Fruit fly (Drosophila melanogaster): ENCODE data around the gene Reph.

Gene Reph

DNA sequence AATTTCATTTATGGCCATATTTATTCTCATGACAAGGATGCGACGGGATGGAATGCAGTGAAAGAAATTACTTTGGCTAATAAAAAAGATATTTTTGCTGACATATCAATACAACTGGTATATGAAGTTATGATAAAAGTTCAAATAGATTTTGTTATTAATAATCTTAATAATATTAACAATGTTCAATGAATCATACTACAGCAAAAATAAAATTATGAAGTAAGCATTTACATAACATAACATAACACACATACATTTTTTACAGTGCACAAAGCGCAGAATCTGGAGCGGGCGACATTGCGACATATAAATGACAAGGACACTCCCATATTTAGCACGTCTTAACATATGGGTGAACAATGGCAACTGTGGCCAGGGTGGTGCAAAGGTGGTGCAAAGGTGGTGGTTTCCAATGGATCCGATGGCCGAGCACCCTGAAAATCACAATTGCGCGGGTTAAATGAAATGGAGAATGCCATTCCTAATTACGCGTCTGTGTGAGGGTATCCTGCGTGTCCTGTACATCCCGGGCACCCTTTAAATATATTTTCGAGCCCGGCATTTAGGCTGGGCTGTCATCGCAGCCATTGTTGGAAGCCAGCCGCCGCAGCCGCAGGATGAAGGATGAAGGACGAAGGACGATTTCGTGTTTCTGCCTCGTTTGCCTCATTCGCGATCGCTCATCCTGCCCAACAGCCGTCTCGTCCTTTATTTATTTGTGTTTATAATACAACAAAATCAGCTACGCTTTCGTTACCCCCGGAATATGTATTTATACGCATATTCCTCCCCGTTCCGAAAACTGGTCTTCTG, 41.8 kb downstream of the Reph start (continued):
- TF ChIP-seq chm (GFP tag; IDR thresholded peaks at IDR 0.05) (no peak), Meics (GFP tag; optimal IDR thresholded peaks at IDR 0.05) (no peak), bsh (GFP tag; optimal IDR thresholded peaks at IDR 0.05) (peak in 1 of 2 experiments; percentile 56), h (optimal IDR thresholded peaks at IDR 0.05) (no peak), nmo (GFP tag; optimal IDR thresholded peaks at IDR 0.05) (peak; percentile 33), CG7271 (tag; optimal IDR thresholded peaks at IDR 0.05) (no peak), CG11504 (tag; optimal IDR thresholded peaks at IDR 0.05) (peak; percentile 34), CG11696 (GFP tag; IDR thresholded peaks at IDR 0.05) (no peak), crc (GFP tag; optimal IDR thresholded peaks at IDR 0.05) (no peak), org-1 (GFP tag; optimal IDR thresholded peaks at IDR 0.05) (no peak), az2 (GFP tag; optimal IDR thresholded peaks at IDR 0.05) (peak; percentile 8), ab (GFP tag; optimal IDR thresholded peaks at IDR 0.05) (no peak), CG13775 (GFP tag; optimal IDR thresholded peaks at IDR 0.05) (no peak), CG10543 (GFP tag; optimal IDR thresholded peaks at IDR 0.05) (no peak), CG16813 (GFP tag; IDR thresholded peaks at IDR 0.05; ENCODE audit: partially characterized antibody) (no peak), CG9609 (GFP tag; optimal IDR thresholded peaks at IDR 0.05) (no peak), CG31441 (GFP tag; IDR thresholded peaks at IDR 0.05) (peak; percentile 35; the same call in 1 of the 2 replicates), sens-2 (GFP tag; IDR thresholded peaks at IDR 0.05) (no peak), Ets65A (GFP tag) (peak; percentile 76), jing (GFP tag; optimal IDR thresholded peaks at IDR 0.05) (no peak), Gsc (GFP tag; IDR thresholded peaks at IDR 0.05) (no peak), CG1603 (tag; optimal IDR thresholded peaks at IDR 0.05) (peak; percentile 11), prd (optimal IDR thresholded peaks at IDR 0.05) (no peak), prd (GFP tag; IDR thresholded peaks at IDR 0.05) (no peak), CG1024 (GFP tag; IDR thresholded peaks at IDR 0.05) (no peak), CG6175 (GFP tag; IDR thresholded peaks at IDR 0.05) (no peak), H15 (GFP tag; IDR thresholded peaks at IDR 0.05) (no peak), CG7357 (GFP tag; IDR thresholded peaks at IDR 0.05) (no peak), ken (GFP tag; IDR thresholded peaks at IDR 0.05) (no peak), br (optimal IDR thresholded peaks at IDR 0.05) (no peak), gcm (GFP tag; optimal IDR thresholded peaks at IDR 0.05) (peak; percentile 16), HLH3B (GFP tag; IDR thresholded peaks at IDR 0.05) (no peak)

DNA sequence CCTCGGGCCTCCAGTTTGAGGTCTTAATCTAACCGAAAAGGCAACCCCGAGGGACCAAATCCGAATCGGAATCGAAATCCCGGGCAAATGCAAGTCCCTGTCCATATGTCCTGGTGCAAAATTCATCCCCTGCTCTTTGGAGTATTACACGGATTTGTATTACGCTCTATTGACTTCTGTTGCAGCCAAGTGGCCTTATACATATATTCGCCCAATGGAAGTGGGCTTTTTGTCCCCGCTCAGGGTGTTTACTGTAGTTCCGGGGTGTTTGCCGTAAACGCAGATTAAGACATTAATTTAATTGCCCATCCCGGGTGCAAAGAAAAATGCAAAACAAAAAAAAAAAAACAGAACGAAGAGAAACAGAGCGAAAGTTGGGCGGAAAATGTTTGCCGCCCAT, 43.2 kb downstream of the Reph start:
- TF ChIP-seq CG2199 (GFP tag; IDR thresholded peaks at IDR 0.05), result 0 out of 3 replicates have a peak, but pooled peaks have one; percentile 34
- peak; percentile 38 for TF ChIP-seq Nf-YC (tag; optimal IDR thresholded peaks at IDR 0.05)
- peak; percentile 51 for TF ChIP-seq Ets65A (GFP tag)
- TF ChIP-seq unpg (GFP tag; optimal IDR thresholded peaks at IDR 0.05), result no peak
- no peak for TF ChIP-seq Doc3 (GFP tag; IDR thresholded peaks at IDR 0.05; ENCODE audit: partially characterized antibody)
- TF ChIP-seq en (GFP tag; optimal IDR thresholded peaks at IDR 0.05), result no peak
- no peak for TF ChIP-seq CG12299 (tag; optimal IDR thresholded peaks at IDR 0.05)
- no peak for TF ChIP-seq CG9609 (GFP tag; optimal IDR thresholded peaks at IDR 0.05)
- peak; percentile 36 for TF ChIP-seq kni (GFP tag; optimal IDR thresholded peaks at IDR 0.05)
- no peak for TF ChIP-seq gro (GFP tag; optimal IDR thresholded peaks at IDR 0.05)
- TF ChIP-seq grau (tag; optimal IDR thresholded peaks at IDR 0.05), result peak; percentile 77
- peak; percentile 83 for TF ChIP-seq pros (GFP tag; optimal IDR thresholded peaks at IDR 0.05)
- peak; percentile 12 for TF ChIP-seq nerfin-1 (tag; optimal IDR thresholded peaks at IDR 0.05)
- TF ChIP-seq sqz (GFP tag; optimal IDR thresholded peaks at IDR 0.05), result peak; percentile 44
- TF ChIP-seq vfl (GFP tag; optimal IDR thresholded peaks at IDR 0.05), result no peak
- TF ChIP-seq Xrp1 (GFP tag; IDR thresholded peaks at IDR 0.05), result no peak
- no peak for TF ChIP-seq dmrt11E (tag; optimal IDR thresholded peaks at IDR 0.05)
- peak; percentile 73 for TF ChIP-seq Nf-YB (GFP tag; optimal IDR thresholded peaks at IDR 0.05)
- TF ChIP-seq oc (tag; optimal IDR thresholded peaks at IDR 0.05), result peak; percentile 41
- no peak for TF ChIP-seq h (optimal IDR thresholded peaks at IDR 0.05)
- no peak for TF ChIP-seq shn (GFP tag; optimal IDR thresholded peaks at IDR 0.05)
- no peak for TF ChIP-seq gcm (GFP tag; optimal IDR thresholded peaks at IDR 0.05)
- peak; percentile 69 for TF ChIP-seq gsb-n (tag; optimal IDR thresholded peaks at IDR 0.05)
